Worm (Caenorhabditis elegans) whole organism, L2 larva: ENCODE results near the gene K02C4.5.

Experiments used
- aly-2 ChIP-seq: fragments of 150-350 bp; optimal IDR thresholded peaks from 2 replicates; lab custom pipeline; 2014; ENCODE audit warnings: missing biosample characterization, missing genetic modification characterization
- ama-1 ChIP-seq: fragments of 150-350 bp; optimal IDR thresholded peaks from 2 replicates; lab custom pipeline; 2018; ENCODE audit warnings: inconsistent platforms
- nhr-12 ChIP-seq: fragments of 150-350 bp; optimal IDR thresholded peaks from 2 replicates; lab custom pipeline; 2014; ENCODE audit warnings: missing biosample characterization, missing genetic modification characterization
- nhr-23 ChIP-seq: fragments of 150-350 bp; optimal IDR thresholded peaks from 2 replicates; lab custom pipeline; 2014; ENCODE audit warnings: missing biosample characterization, missing genetic modification reagents, missing genetic modification characterization
- nhr-237 ChIP-seq: fragments of 150-350 bp; optimal IDR thresholded peaks from 2 replicates; lab custom pipeline; 2014; ENCODE audit warnings: missing biosample characterization, missing genetic modification characterization
- nhr-77 ChIP-seq: fragments of 150-350 bp; optimal IDR thresholded peaks from 2 replicates; lab custom pipeline; 2014; ENCODE audit warnings: missing biosample characterization, missing genetic modification characterization
- peb-1 ChIP-seq: fragments of 150-350 bp; optimal IDR thresholded peaks from 2 replicates; lab custom pipeline; 2014; ENCODE audit warnings: missing biosample characterization, missing genetic modification characterization
- snpc-4 ChIP-seq: fragments of 150-350 bp; optimal IDR thresholded peaks from 2 replicates; lab custom pipeline; 2014; ENCODE audit warnings: missing biosample characterization, missing genetic modification characterization
- unc-62 ChIP-seq: fragments of 150-350 bp; optimal IDR thresholded peaks from 2 replicates; lab custom pipeline; 2014; ENCODE audit warnings: missing biosample characterization, missing genetic modification reagents, missing genetic modification characterization
- zag-1 ChIP-seq: fragments of 150-350 bp; optimal IDR thresholded peaks from 2 replicates; lab custom pipeline; 2014; ENCODE audit warnings: missing biosample characterization, missing genetic modification characterization
- ztf-1 ChIP-seq: fragments of 200-800 bp; sonication (Bioruptor generic); conservative IDR thresholded peaks from 2 replicates; pipeline ENCODE4 v1.3.6; 2022; ENCODE audit warnings: missing genetic modification characterization, missing compliant biosample characterization
- ztf-11 ChIP-seq: sonication (generic microtip); optimal IDR thresholded peaks from 2 replicates; lab custom pipeline; 2017; ENCODE audit warnings: missing biosample characterization, missing genetic modification characterization

- TF ChIP-seq ztf-1 (GFP tag; lab: Robert Waterston, UW) (no peak), nhr-237 (tag; lab: Kevin White, UChicago) (no peak), ama-1 (lab: Kevin White, UChicago) (no peak), ztf-11 (tag; lab: Kevin White, UChicago) (no peak), nhr-12 (tag; lab: Kevin White, UChicago) (no peak), nhr-23 (no peak), unc-62 (GFP tag; lab: Kevin White, UChicago) (no peak), aly-2 (tag; lab: Kevin White, UChicago) (no peak), snpc-4 (tag; lab: Kevin White, UChicago) (no peak), nhr-77 (no peak), peb-1 (no peak), zag-1 (tag; lab: Kevin White, UChicago) (no peak)
Measured at ce11 chrII:8116159-8116558, 37.9 kb downstream of the K02C4.5 start, which contains the start of gene unc-105.
